Fruit fly (Drosophila melanogaster) whole organism, embryonic: Measurements from ENCODE around the gene bi.

Experiments used
- Abd-B ChIP-seq: fragments of 200-800 bp; sonication (Bioruptor generic); optimal IDR thresholded peaks from 2 replicates; lab custom pipeline; 2018; ENCODE audit warnings: missing biosample characterization, mild to moderate bottlenecking, missing genetic modification characterization, moderate library complexity
- Atf6 ChIP-seq: fragments of 200-800 bp; sonication (Bioruptor generic); IDR thresholded peaks from 2 replicates; pipeline ENCODE4 v1.3.6; 2022; ENCODE audit warnings: missing biosample characterization, missing genetic modification characterization
- Bdp1 ChIP-seq: fragments of 200-800 bp; sonication (Bioruptor generic); optimal IDR thresholded peaks from 3 replicates; lab custom pipeline; 2016; ENCODE audit warnings: missing biosample characterization, missing genetic modification characterization
- CG10209 ChIP-seq: fragments of 200-800 bp; sonication (Bioruptor generic); optimal IDR thresholded peaks from 3 replicates; lab custom pipeline; 2017; ENCODE audit warnings: missing biosample characterization, mild to moderate bottlenecking, missing genetic modification characterization, missing genetic modification reagents
- CG10321 ChIP-seq: fragments of 200-800 bp; sonication (Bioruptor generic); IDR thresholded peaks from 2 replicates; pipeline ENCODE4 v1.3.6; 2022; ENCODE audit warnings: missing biosample characterization, missing genetic modification characterization
- CG10431 ChIP-seq: fragments of 200-800 bp; sonication (Bioruptor generic); optimal IDR thresholded peaks from 3 replicates; lab custom pipeline; 2018; ENCODE audit warnings: missing biosample characterization, mild to moderate bottlenecking, missing genetic modification characterization
- CG11504 ChIP-seq: fragments of 200-800 bp; sonication (Bioruptor generic); optimal IDR thresholded peaks from 3 replicates; lab custom pipeline; 2019; ENCODE audit warnings: missing biosample characterization, mild to moderate bottlenecking, missing genetic modification characterization, moderate library complexity
- CG12155 ChIP-seq: fragments of 200-800 bp; sonication (Bioruptor generic); optimal IDR thresholded peaks from 3 replicates; lab custom pipeline; 2016; ENCODE audit warnings: missing biosample characterization, missing genetic modification characterization
- CG12219 ChIP-seq: fragments of 200-800 bp; sonication (Bioruptor generic); optimal IDR thresholded peaks from 3 replicates; lab custom pipeline; 2018; ENCODE audit warnings: missing biosample characterization, mild to moderate bottlenecking, missing genetic modification characterization
- CG12659 ChIP-seq: fragments of 200-800 bp; sonication (Bioruptor generic); optimal IDR thresholded peaks from 3 replicates; lab custom pipeline; 2017; ENCODE audit warnings: mild to moderate bottlenecking, missing biosample characterization, missing genetic modification reagents, missing genetic modification characterization
- CG13123 ChIP-seq: fragments of 200-800 bp; sonication (Bioruptor generic); optimal IDR thresholded peaks from 2 replicates; lab custom pipeline; 2016; ENCODE audit warnings: missing biosample characterization, missing genetic modification characterization
- CG15514 ChIP-seq: fragments of 200-800 bp; sonication (Bioruptor generic); optimal IDR thresholded peaks from 3 replicates; lab custom pipeline; 2017; ENCODE audit warnings: missing biosample characterization, missing genetic modification characterization, mild to moderate bottlenecking, moderate library complexity, missing genetic modification reagents
- CG1792 ChIP-seq: fragments of 200-800 bp; sonication (Bioruptor generic); optimal IDR thresholded peaks from 2 replicates; lab custom pipeline; 2016; ENCODE audit warnings: missing biosample characterization, missing genetic modification characterization
- CG18262 ChIP-seq: fragments of 200-800 bp; optimal IDR thresholded peaks from 3 replicates; lab custom pipeline; 2019; ENCODE audit warnings: missing biosample characterization, mild to moderate bottlenecking, missing genetic modification characterization, moderate library complexity
- CG32532 ChIP-seq: fragments of 200-800 bp; sonication (Bioruptor generic); IDR thresholded peaks from 2 replicates; pipeline ENCODE4 v1.3.6; 2022; ENCODE audit warnings: missing biosample characterization, missing genetic modification characterization
- CG3838 ChIP-seq: fragments of 200-800 bp; sonication (Bioruptor generic); optimal IDR thresholded peaks from 3 replicates; lab custom pipeline; 2016; ENCODE audit warnings: missing biosample characterization, missing genetic modification characterization
- CG6254 ChIP-seq: fragments of 200-800 bp; sonication (Bioruptor generic); optimal IDR thresholded peaks from 3 replicates; lab custom pipeline; 2017; ENCODE audit warnings: mild to moderate bottlenecking, missing biosample characterization, missing genetic modification reagents, missing genetic modification characterization
- CG6689 ChIP-seq: fragments of 200-800 bp; sonication (Bioruptor generic); IDR thresholded peaks from 2 replicates; pipeline ENCODE4 v1.3.6; 2022; ENCODE audit warnings: missing biosample characterization, missing genetic modification characterization
- CG6765 ChIP-seq: fragments of 200-800 bp; sonication (Bioruptor generic); optimal IDR thresholded peaks from 3 replicates; lab custom pipeline; 2017; ENCODE audit warnings: missing biosample characterization, mild to moderate bottlenecking, missing genetic modification characterization
- CG7839 ChIP-seq: fragments of 200-800 bp; sonication (Bioruptor generic); optimal IDR thresholded peaks from 3 replicates; lab custom pipeline; 2018; ENCODE audit warnings: missing biosample characterization, mild to moderate bottlenecking, missing genetic modification characterization, moderate library complexity
- CG7928 ChIP-seq: fragments of 200-800 bp; sonication (Bioruptor generic); optimal IDR thresholded peaks from 2 replicates; lab custom pipeline; 2017; ENCODE audit warnings: missing biosample characterization, mild to moderate bottlenecking, missing genetic modification characterization
- CG8359 ChIP-seq: fragments of 200-800 bp; sonication (Bioruptor generic); optimal IDR thresholded peaks from 2 replicates; lab custom pipeline; 2017; ENCODE audit warnings: missing biosample characterization, mild to moderate bottlenecking, missing genetic modification characterization, borderline replicate concordance
- Drgx ChIP-seq: fragments of 200-800 bp; sonication (Bioruptor generic); IDR thresholded peaks from 2 replicates; pipeline ENCODE4 v1.3.6; 2022; ENCODE audit warnings: missing biosample characterization, missing genetic modification characterization
- Ets65A ChIP-seq: fragments of 200-800 bp; sonication (Bioruptor generic); peaks from one replicate; lab custom pipeline; 2016; ENCODE audit warnings: missing biosample characterization, missing genetic modification characterization
- Nf-YB ChIP-seq: fragments of 200-800 bp; sonication (Bioruptor generic); optimal IDR thresholded peaks from 3 replicates; lab custom pipeline; 2019; ENCODE audit warnings: missing biosample characterization, mild to moderate bottlenecking, missing genetic modification characterization, moderate library complexity
- Trl ChIP-seq, 3 experiments: fragments of >200 bp in 2 of 3; fragments of 200-800 bp in 1 of 3; sonication (Bioruptor generic) in 1 of 3; optimal IDR thresholded peaks; 2 replicates in 1 of 3; 3 replicates in 2 of 3; lab custom pipeline; 2016 to 2017; ENCODE audit warnings: missing biosample characterization in 1 of 3, missing genetic modification characterization in 1 of 3
- Vsx1 ChIP-seq: fragments of 200-800 bp; sonication (Bioruptor generic); optimal IDR thresholded peaks from 2 replicates; lab custom pipeline; 2017; ENCODE audit warnings: missing biosample characterization, mild to moderate bottlenecking, missing genetic modification characterization, missing genetic modification reagents
- ac ChIP-seq: fragments of 200-800 bp; sonication (Bioruptor generic); optimal IDR thresholded peaks from 3 replicates; lab custom pipeline; 2017; ENCODE audit warnings: missing biosample characterization, mild to moderate bottlenecking, missing genetic modification characterization
- az2 ChIP-seq: fragments of 200-800 bp; sonication (Bioruptor generic); optimal IDR thresholded peaks from 3 replicates; lab custom pipeline; 2016; ENCODE audit warnings: missing biosample characterization, missing genetic modification characterization
- corto ChIP-seq: fragments of 200-800 bp; sonication (Bioruptor generic); optimal IDR thresholded peaks from 2 replicates; lab custom pipeline; 2016; ENCODE audit warnings: missing biosample characterization, mild to moderate bottlenecking, missing genetic modification characterization, moderate library complexity
- crol ChIP-seq: fragments of 200-800 bp; sonication (Bioruptor generic); IDR thresholded peaks from 2 replicates; pipeline ENCODE4 v1.3.6; 2022; ENCODE audit warnings: missing biosample characterization, missing genetic modification characterization
- dmrt11E ChIP-seq: fragments of 200-800 bp; sonication (Bioruptor generic); optimal IDR thresholded peaks from 3 replicates; lab custom pipeline; 2018; ENCODE audit warnings: missing biosample characterization, mild to moderate bottlenecking, missing genetic modification characterization, moderate library complexity
- en ChIP-seq: fragments of 200-800 bp; sonication (Bioruptor generic); optimal IDR thresholded peaks from 2 replicates; lab custom pipeline; 2016; ENCODE audit warnings: missing biosample characterization, missing genetic modification characterization
- esg ChIP-seq: fragments of 200-800 bp; sonication (Bioruptor generic); conservative IDR thresholded peaks from 2 replicates; pipeline ENCODE4 v1.3.6; 2022; ENCODE audit warnings: missing biosample characterization, missing genetic modification characterization
- fd96Cb ChIP-seq: fragments of 200-800 bp; sonication (Bioruptor generic); optimal IDR thresholded peaks from 2 replicates; lab custom pipeline; 2018; ENCODE audit warnings: missing biosample characterization, mild to moderate bottlenecking, missing genetic modification characterization, moderate library complexity
- grau ChIP-seq: fragments of 200-800 bp; optimal IDR thresholded peaks from 3 replicates; lab custom pipeline; 2019; ENCODE audit warnings: missing biosample characterization, mild to moderate bottlenecking, missing genetic modification characterization, moderate library complexity
- gt ChIP-seq: fragments of 200-800 bp; sonication (Bioruptor generic); IDR thresholded peaks from 2 replicates; pipeline ENCODE4 v1.3.6; 2022; ENCODE audit warnings: missing biosample characterization, missing genetic modification characterization
- kah ChIP-seq: fragments of 200-800 bp; sonication (Bioruptor generic); optimal IDR thresholded peaks from 2 replicates; lab custom pipeline; 2018; ENCODE audit warnings: missing biosample characterization, mild to moderate bottlenecking, missing genetic modification characterization
- kay ChIP-seq: fragments of 200-800 bp; sonication (Bioruptor generic); optimal IDR thresholded peaks from 2 replicates; lab custom pipeline; 2016; ENCODE audit warnings: missing biosample characterization, missing genetic modification characterization
- kni ChIP-seq: fragments of 200-800 bp; sonication (Bioruptor generic); optimal IDR thresholded peaks from 3 replicates; lab custom pipeline; 2017; ENCODE audit warnings: mild to moderate bottlenecking, missing biosample characterization, missing genetic modification reagents, missing genetic modification characterization
- lmd ChIP-seq: fragments of 200-800 bp; sonication (Bioruptor generic); IDR thresholded peaks from 2 replicates; pipeline ENCODE4 v1.3.6; 2022; ENCODE audit warnings: missing biosample characterization, missing genetic modification characterization
- lola ChIP-seq, 3 experiments: fragments of >200 bp in 2 of 3; fragments of 200-800 bp in 1 of 3; sonication (Bioruptor generic) in 1 of 3; optimal IDR thresholded peaks; 2 replicates each; lab custom pipeline; 2017 to 2019; ENCODE audit warnings: missing biosample characterization in 3 of 3, missing genetic modification characterization in 3 of 3, mild to moderate bottlenecking in 1 of 3, moderate library complexity in 1 of 3
- luna ChIP-seq: fragments of 200-800 bp; sonication (Bioruptor generic); optimal IDR thresholded peaks from 2 replicates; lab custom pipeline; 2016; ENCODE audit warnings: missing biosample characterization, missing genetic modification characterization
- nom ChIP-seq: fragments of 200-800 bp; sonication (Bioruptor generic); optimal IDR thresholded peaks from 2 replicates; lab custom pipeline; 2017; ENCODE audit warnings: missing biosample characterization, missing genetic modification characterization, mild to moderate bottlenecking, moderate library complexity, missing genetic modification reagents
- otp ChIP-seq: fragments of 200-800 bp; sonication (Bioruptor generic); IDR thresholded peaks from 3 replicates; pipeline ENCODE4, ENCODE4 v1.3.6; 2022; ENCODE audit warnings: missing biosample characterization, missing genetic modification characterization
- so ChIP-seq: fragments of 200-800 bp; sonication (Bioruptor generic); IDR thresholded peaks from 3 replicates; pipeline ENCODE4 v1.3.6; 2022; ENCODE audit warnings: missing biosample characterization, missing genetic modification characterization
- zf30C ChIP-seq: fragments of 200-800 bp; sonication (Bioruptor generic); optimal IDR thresholded peaks from 3 replicates; lab custom pipeline; 2018; ENCODE audit warnings: missing biosample characterization, mild to moderate bottlenecking, missing genetic modification characterization

bi gene

DNA sequence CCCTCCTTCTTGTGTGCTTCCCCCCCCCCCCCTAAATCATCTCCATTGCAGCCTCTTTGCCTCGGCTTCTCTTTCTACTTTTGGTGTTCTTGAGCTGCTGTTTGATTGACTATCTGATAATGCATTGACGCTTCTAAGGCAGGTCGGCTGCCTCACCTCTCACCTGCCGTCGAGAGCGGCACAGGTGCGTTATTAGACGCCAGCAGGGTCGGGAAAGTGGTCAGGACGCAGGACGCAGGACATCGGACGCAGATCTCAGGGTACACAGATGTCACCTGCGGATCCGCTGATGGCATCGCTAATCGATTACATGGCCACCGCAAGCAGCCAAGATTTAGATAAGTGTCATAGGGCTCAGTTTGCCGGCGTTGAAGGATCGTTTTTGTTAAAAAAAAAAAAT lies 34.9 kb downstream of the bi start:
- TF ChIP-seq Ets65A (GFP tag; lab: Kevin White, UChicago) (peak; percentile 79), crol (GFP tag; lab: Robert Waterston, UW) (0 out of 2 replicates have a peak, but pooled peaks have one; percentile 28), ac (GFP tag; lab: Kevin White, UChicago) (peak; percentile 53), kah (GFP tag; lab: Kevin White, UChicago) (no peak)

DNA sequence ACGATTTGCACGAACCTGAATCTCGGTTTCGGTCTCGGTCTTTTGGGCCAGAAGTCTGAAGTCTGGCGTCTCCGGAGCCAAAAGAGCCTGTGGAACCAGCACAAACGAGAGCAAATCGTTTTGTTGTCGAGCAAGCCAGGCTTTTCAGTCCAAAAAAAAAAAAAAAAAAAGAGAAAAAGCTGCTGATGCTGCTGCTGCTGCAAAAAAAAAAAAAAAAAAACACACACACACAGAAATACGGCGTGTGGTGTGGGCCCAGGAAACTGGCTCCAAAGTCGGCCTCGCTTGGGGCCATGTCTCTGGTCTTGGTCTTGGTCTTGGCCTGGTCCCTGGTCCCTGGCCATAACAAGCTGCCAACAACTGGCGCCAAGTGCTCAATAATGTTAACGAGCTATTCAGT lies 36.0 kb downstream of the bi start:
- TF ChIP-seq CG1792 (no peak), kni (GFP tag; lab: Kevin White, UChicago) (no peak), Drgx (GFP tag; lab: Robert Waterston, UW) (peak; percentile 43; the same call in 1 of the 2 replicates), Ets65A (GFP tag; lab: Kevin White, UChicago) (no peak), gt (GFP tag; lab: Robert Waterston, UW) (no peak), Atf6 (no peak)

DNA sequence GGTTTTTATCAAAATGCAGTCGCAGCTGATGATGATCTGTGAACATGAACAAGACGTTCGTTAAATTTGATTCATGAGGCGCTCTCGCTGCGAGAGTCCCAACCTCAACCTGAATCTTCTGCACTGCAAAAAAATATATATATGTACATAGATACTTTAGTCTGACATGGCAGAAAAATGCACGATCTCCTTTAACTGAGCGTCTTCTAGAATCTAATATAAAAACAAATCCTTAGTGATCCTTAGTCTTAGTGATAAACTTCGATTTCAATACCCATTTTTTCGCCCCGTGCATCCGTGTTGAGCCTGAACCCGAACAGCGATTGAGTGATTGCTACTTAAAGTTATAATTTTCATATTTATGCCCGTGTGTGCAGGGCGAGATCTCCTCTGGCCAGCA lies 36.9 kb downstream of the bi start:
- TF ChIP-seq CG32532 (GFP tag; lab: Robert Waterston, UW) (no peak), Abd-B (GFP tag; lab: Kevin White, UChicago) (no peak), lmd (GFP tag; lab: Robert Waterston, UW) (no peak), CG6765 (GFP tag; lab: Kevin White, UChicago) (no peak), nom (GFP tag; lab: Kevin White, UChicago) (peak; percentile 21), CG3838 (GFP tag; lab: Kevin White, UChicago) (no peak), esg (no peak), CG12219 (GFP tag; lab: Kevin White, UChicago) (no peak), CG7928 (GFP tag; lab: Kevin White, UChicago) (no peak), az2 (GFP tag; lab: Kevin White, UChicago) (no peak), CG10321 (GFP tag; lab: Robert Waterston, UW) (no peak), CG15514 (GFP tag; lab: Kevin White, UChicago) (no peak), Nf-YB (GFP tag; lab: Kevin White, UChicago) (no peak), grau (no peak), CG18262 (tag; lab: Kevin White, UChicago) (no peak), CG12155 (GFP tag; lab: Kevin White, UChicago) (no peak), CG12659 (GFP tag; lab: Kevin White, UChicago) (no peak), Drgx (GFP tag; lab: Robert Waterston, UW) (0 out of 2 replicates have a peak, but pooled peaks have one; percentile 35), lola (GFP tag; optimal IDR thresholded peaks at IDR 0.05; lab: Kevin White, UChicago) (peak in 1 of 3 experiments; percentile 0), CG8359 (no peak), CG13123 (no peak), zf30C (GFP tag; lab: Kevin White, UChicago) (no peak), kay (GFP tag; lab: Kevin White, UChicago) (no peak), Trl (optimal IDR thresholded peaks at IDR 0.05; lab: Kevin White, UChicago) (no peak), Trl (GFP tag; optimal IDR thresholded peaks at IDR 0.05; lab: Kevin White, UChicago) (no peak), CG6689 (GFP tag; lab: Robert Waterston, UW) (no peak), CG10209 (GFP tag; lab: Kevin White, UChicago) (no peak), CG7839 (no peak), CG1792 (no peak), CG11504 (no peak), dmrt11E (tag; lab: Kevin White, UChicago) (peak; percentile 28), so (GFP tag; lab: Robert Waterston, UW) (no peak), fd96Cb (tag; lab: Kevin White, UChicago) (no peak), CG6254 (GFP tag; lab: Kevin White, UChicago) (no peak), Bdp1 (no peak), corto (GFP tag; lab: Kevin White, UChicago) (peak; percentile 58), en (GFP tag; lab: Kevin White, UChicago) (no peak), Vsx1 (no peak), otp (GFP tag; lab: Robert Waterston, UW) (no peak), luna (no peak), CG10431 (GFP tag; lab: Kevin White, UChicago) (no peak)
